Worm (Caenorhabditis elegans): ENCODE data around the gene Y46C8AM.1.

Gene Y46C8AM.1

ce11 chrIV:3941658-3942328, 20.9 kb upstream of the Y46C8AM.1 start, which contains the start of gene clec-174:
TSS of gene clec-174 (minus strand) at chrIV:3941708.
- TF ChIP-seq unc-130 (GFP tag; optimal IDR thresholded peaks at IDR 0.05) (no peak), bed-1 (GFP tag; IDR thresholded peaks at IDR 0.05) (no peak), lin-40 (tag; optimal IDR thresholded peaks at IDR 0.05) (no peak), fkh-3 (tag; optimal IDR thresholded peaks at IDR 0.05) (no peak), Y79H2A.3 (GFP tag; conservative IDR thresholded peaks at IDR 0.05) (no peak), nfyb-1 (GFP tag; IDR thresholded peaks at IDR 0.05) (no peak), rpc-1 (optimal IDR thresholded peaks at IDR 0.05) (no peak), rpc-1 (tag; optimal IDR thresholded peaks at IDR 0.05) (no peak), zim-3 (tag; optimal IDR thresholded peaks at IDR 0.05) (no peak), egrh-3 (GFP tag; IDR thresholded peaks at IDR 0.05) (no peak), ZK185.1 (tag; optimal IDR thresholded peaks at IDR 0.05; ENCODE audit: poor library complexity, severe bottlenecking) (no peak), efl-1 (GFP tag; optimal IDR thresholded peaks at IDR 0.05) (no peak), repo-1 (tag; optimal IDR thresholded peaks at IDR 0.05) (no peak), atf-7 (tag; optimal IDR thresholded peaks at IDR 0.05) (no peak), T26A5.8 (tag; optimal IDR thresholded peaks at IDR 0.05) (no peak), zfh-2 (GFP tag; conservative IDR thresholded peaks at IDR 0.05) (no peak), ceh-27 (GFP tag; optimal IDR thresholded peaks at IDR 0.05) (no peak)

ce11 chrIV:3943003-3943402, 19.7 kb upstream of the Y46C8AM.1 start, which contains the start of gene Y46C8AL.11:
TSS of gene Y46C8AL.11 (plus strand) at chrIV:3943303.
- TF ChIP-seq F57A8.1 (GFP tag; optimal IDR thresholded peaks at IDR 0.05) = no peak

- peak; percentile 19; the same call in 1 of the 2 replicates for TF ChIP-seq dox-1 (GFP tag; IDR thresholded peaks at IDR 0.05)
- no peak for TF ChIP-seq F52B5.7 (tag; optimal IDR thresholded peaks at IDR 0.05)
- TF ChIP-seq ztf-28 (GFP tag; IDR thresholded peaks at IDR 0.05) = no peak
- peak; percentile 62 for TF ChIP-seq ets-4 (GFP tag; optimal IDR thresholded peaks at IDR 0.05)
- TF ChIP-seq atf-7 (tag; optimal IDR thresholded peaks at IDR 0.05) = no peak
- no peak for TF ChIP-seq cebp-1 (GFP tag; IDR thresholded peaks at IDR 0.05)
- no peak for TF ChIP-seq cebp-1 (tag; optimal IDR thresholded peaks at IDR 0.05)
- TF ChIP-seq ceh-27 (GFP tag; optimal IDR thresholded peaks at IDR 0.05) = no peak
- no peak for TF ChIP-seq fkh-3 (tag; optimal IDR thresholded peaks at IDR 0.05)
- TF ChIP-seq madf-6 (GFP tag; IDR thresholded peaks at IDR 0.05) = no peak
- TF ChIP-seq aptf-3 (GFP tag; IDR thresholded peaks at IDR 0.05) = no peak
- no peak for TF ChIP-seq K11D2.4 (GFP tag; IDR thresholded peaks at IDR 0.05)
- TF ChIP-seq nhr-80 (tag; optimal IDR thresholded peaks at IDR 0.05) = peak; percentile 90
- no peak for TF ChIP-seq ceh-91 (GFP tag; IDR thresholded peaks at IDR 0.05)
- no peak for TF ChIP-seq snpc-4 (GFP tag; optimal IDR thresholded peaks at IDR 0.05)
- TF ChIP-seq snpc-4 (tag; optimal IDR thresholded peaks at IDR 0.05) = no peak
- TF ChIP-seq unc-62 (GFP tag; optimal IDR thresholded peaks at IDR 0.05) = peak; percentile 43
- no peak for TF ChIP-seq efl-1 (GFP tag; optimal IDR thresholded peaks at IDR 0.05)
- TF ChIP-seq sea-2 (GFP tag; IDR thresholded peaks at IDR 0.05) = no peak
- no peak for TF ChIP-seq B0336.3 (GFP tag; IDR thresholded peaks at IDR 0.05)
- TF ChIP-seq dpff-1 (tag; optimal IDR thresholded peaks at IDR 0.05) = no peak
- TF ChIP-seq mel-28 (tag; optimal IDR thresholded peaks at IDR 0.05; ENCODE audit: borderline replicate concordance) = no peak
Measured at ce11 chrIV:3944459-3944858, 18.2 kb upstream of the Y46C8AM.1 start, which contains the start of gene clec-72. TSS of gene clec-72 (plus strand) at chrIV:3944816.

Measured in whole organism, young adult.